Fruit fly (Drosophila melanogaster) whole organism, adult: Measurements from ENCODE around the gene Aps.

ENCODE experiments used
- CG7045 ChIP-seq: fragments of 200-800 bp; sonication (Bioruptor generic); optimal IDR thresholded peaks from 2 replicates; lab custom pipeline; 2017; ENCODE audit warnings: missing biosample characterization, mild to moderate bottlenecking, missing genetic modification characterization
- cnc ChIP-seq, 2 experiments: fragments of >200 bp; optimal IDR thresholded peaks; 2 replicates each; lab custom pipeline; 2017
- kay ChIP-seq: fragments of 200-800 bp; sonication (Bioruptor generic); peaks from one replicate; lab custom pipeline; 2016; ENCODE audit warnings: missing biosample characterization, missing genetic modification characterization, borderline replicate concordance
- ovo ChIP-seq: fragments of 200-800 bp; sonication (Bioruptor generic); optimal IDR thresholded peaks from 2 replicates; lab custom pipeline; 2016; ENCODE audit warnings: missing biosample characterization, missing genetic modification characterization
- tj ChIP-seq: fragments of 200-800 bp; sonication (Bioruptor generic); optimal IDR thresholded peaks from 3 replicates; lab custom pipeline; 2017; ENCODE audit warnings: missing biosample characterization, mild to moderate bottlenecking, missing genetic modification characterization, moderate library complexity

DNA sequence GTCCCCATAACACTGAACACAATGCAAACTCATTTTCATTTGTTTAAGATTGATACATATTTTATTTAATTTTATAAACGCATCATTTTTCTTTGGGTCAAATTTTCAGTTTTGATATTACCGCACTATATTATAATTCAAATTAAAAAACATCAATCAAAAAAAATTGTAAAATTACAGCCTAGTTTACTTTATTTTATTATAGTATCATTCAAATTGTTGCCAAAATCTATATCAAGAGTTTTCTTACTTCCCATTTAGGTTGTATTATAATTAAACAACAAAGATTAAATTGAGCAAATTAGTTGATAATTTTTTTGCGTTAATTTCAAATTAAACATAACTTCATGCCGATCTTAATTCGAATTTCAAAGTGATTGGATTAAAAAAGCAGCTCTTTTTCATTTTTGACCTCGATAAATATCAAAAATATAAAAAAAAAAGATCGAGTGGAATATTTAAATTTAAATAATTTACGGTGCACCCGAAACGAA lies 47.0 kb downstream of the Aps start:
- no peak for TF ChIP-seq cnc (optimal IDR thresholded peaks at IDR 0.05; lab: Kevin White, UChicago)
- no peak for TF ChIP-seq CG7045 (GFP tag; lab: Kevin White, UChicago)
- TF ChIP-seq tj (GFP tag; lab: Kevin White, UChicago) = no peak
- TF ChIP-seq kay (GFP tag; lab: Kevin White, UChicago) = no peak
- no peak for TF ChIP-seq ovo
